Fruit fly (Drosophila melanogaster) whole organism, prepupa: ENCODE measurements around the gene CG12984.

Experiments used
- Blimp-1 ChIP-seq: fragments of 200-800 bp; sonication (Bioruptor generic); optimal IDR thresholded peaks from 3 replicates; lab custom pipeline; 2017; ENCODE audit warnings: missing biosample characterization, missing genetic modification characterization, mild to moderate bottlenecking, moderate library complexity, missing genetic modification reagents
- CG10631 ChIP-seq: fragments of 200-800 bp; sonication (Bioruptor generic); optimal IDR thresholded peaks from 2 replicates; lab custom pipeline; 2016; ENCODE audit warnings: missing biosample characterization, missing genetic modification characterization
- CG11294 ChIP-seq: fragments of 200-800 bp; sonication (Bioruptor generic); IDR thresholded peaks from 2 replicates; pipeline ENCODE4 v1.3.6; 2022; ENCODE audit warnings: missing biosample characterization, missing genetic modification characterization
- CG11762 ChIP-seq: fragments of 200-800 bp; sonication (Bioruptor generic); optimal IDR thresholded peaks from 3 replicates; lab custom pipeline; 2016; ENCODE audit warnings: missing biosample characterization, missing genetic modification characterization; ENCODE audit not compliant: insufficient read depth
- CG11902 ChIP-seq: fragments of 200-800 bp; sonication (Bioruptor generic); optimal IDR thresholded peaks from 3 replicates; lab custom pipeline; 2016; ENCODE audit warnings: missing biosample characterization, missing genetic modification characterization
- CG15336 ChIP-seq: fragments of 200-800 bp; sonication (Bioruptor generic); IDR thresholded peaks from 2 replicates; pipeline ENCODE4 v1.3.6; 2022; ENCODE audit warnings: missing biosample characterization, missing genetic modification characterization
- CG31627 ChIP-seq: fragments of 200-800 bp; sonication (Bioruptor generic); optimal IDR thresholded peaks from 3 replicates; lab custom pipeline; 2016; ENCODE audit warnings: missing biosample characterization, missing genetic modification characterization
- CG34406 ChIP-seq: fragments of 200-800 bp; sonication (Bioruptor generic); optimal IDR thresholded peaks from 3 replicates; lab custom pipeline; 2016; ENCODE audit warnings: missing biosample characterization, missing genetic modification characterization
- CG4318 ChIP-seq: fragments of 200-800 bp; sonication (Bioruptor generic); optimal IDR thresholded peaks from 3 replicates; lab custom pipeline; 2017; ENCODE audit warnings: missing biosample characterization, mild to moderate bottlenecking, missing genetic modification characterization
- CG6163 ChIP-seq: fragments of 200-800 bp; sonication (Bioruptor generic); IDR thresholded peaks from 3 replicates; pipeline ENCODE4 v1.3.6; 2022; ENCODE audit warnings: missing biosample characterization, missing genetic modification characterization
- CG6276 ChIP-seq: fragments of 200-800 bp; sonication (Bioruptor generic); optimal IDR thresholded peaks from 2 replicates; lab custom pipeline; 2017; ENCODE audit warnings: missing biosample characterization, mild to moderate bottlenecking, missing genetic modification characterization
- CG6792 ChIP-seq: fragments of 200-800 bp; sonication (Bioruptor generic); optimal IDR thresholded peaks from 3 replicates; lab custom pipeline; 2016; ENCODE audit warnings: missing biosample characterization, missing genetic modification characterization
- CG6808 ChIP-seq: fragments of 200-800 bp; sonication (Bioruptor generic); optimal IDR thresholded peaks from 3 replicates; lab custom pipeline; 2017; ENCODE audit warnings: missing biosample characterization, missing genetic modification characterization, mild to moderate bottlenecking, moderate library complexity, missing genetic modification reagents
- CG6854 ChIP-seq: fragments of 200-800 bp; sonication (Bioruptor generic); optimal IDR thresholded peaks from 2 replicates; lab custom pipeline; 2017; ENCODE audit warnings: missing biosample characterization, mild to moderate bottlenecking, missing genetic modification characterization
- CG8119 ChIP-seq: fragments of 200-800 bp; sonication (Bioruptor generic); IDR thresholded peaks from 3 replicates; pipeline ENCODE4 v1.3.6; 2022; ENCODE audit warnings: missing biosample characterization, missing genetic modification characterization
- CG8632 ChIP-seq: fragments of 200-800 bp; sonication (Bioruptor generic); optimal IDR thresholded peaks from 3 replicates; lab custom pipeline; 2016; ENCODE audit warnings: missing biosample characterization, missing genetic modification characterization
- CG9139 ChIP-seq: fragments of 200-800 bp; sonication (Bioruptor generic); optimal IDR thresholded peaks from 3 replicates; lab custom pipeline; 2017; ENCODE audit warnings: missing biosample characterization, mild to moderate bottlenecking, missing genetic modification characterization
- Eip78C ChIP-seq: fragments of 200-800 bp; sonication (Bioruptor generic); peaks from one replicate; lab custom pipeline; 2016; ENCODE audit warnings: missing biosample characterization, missing genetic modification characterization
- Eip93F ChIP-seq: fragments of 200-800 bp; sonication (Bioruptor generic); optimal IDR thresholded peaks from 2 replicates; lab custom pipeline; 2016; ENCODE audit warnings: missing biosample characterization, mild to moderate bottlenecking, missing genetic modification characterization
- Ets21C ChIP-seq: fragments of 200-800 bp; sonication (Bioruptor generic); optimal IDR thresholded peaks from 3 replicates; lab custom pipeline; 2016; ENCODE audit warnings: missing biosample characterization, missing genetic modification characterization
- Ets96B ChIP-seq: fragments of 200-800 bp; optimal IDR thresholded peaks from 2 replicates; lab custom pipeline; 2019; ENCODE audit warnings: missing biosample characterization, mild to moderate bottlenecking, missing genetic modification characterization, moderate library complexity
- Gug ChIP-seq: fragments of 200-800 bp; sonication (Bioruptor generic); IDR thresholded peaks from 2 replicates; pipeline ENCODE4 v1.3.6; 2022; ENCODE audit warnings: missing biosample characterization, missing genetic modification characterization
- Hr39 ChIP-seq: fragments of 200-800 bp; sonication (Bioruptor generic); optimal IDR thresholded peaks from 2 replicates; lab custom pipeline; 2016; ENCODE audit warnings: missing biosample characterization, missing genetic modification characterization
- Hr4 ChIP-seq: fragments of 200-800 bp; sonication (Bioruptor generic); optimal IDR thresholded peaks from 3 replicates; lab custom pipeline; 2016; ENCODE audit warnings: missing biosample characterization, missing genetic modification characterization
- Lpt ChIP-seq: fragments of 200-800 bp; sonication (Bioruptor generic); optimal IDR thresholded peaks from 3 replicates; lab custom pipeline; 2016; ENCODE audit warnings: missing biosample characterization, missing genetic modification characterization
- Met ChIP-seq: fragments of 200-800 bp; sonication (Bioruptor generic); optimal IDR thresholded peaks from 3 replicates; lab custom pipeline; 2016; ENCODE audit warnings: missing biosample characterization, missing genetic modification characterization
- Sox102F ChIP-seq: fragments of 200-800 bp; sonication (Bioruptor generic); optimal IDR thresholded peaks from 2 replicates; lab custom pipeline; 2016; ENCODE audit warnings: missing biosample characterization, mild to moderate bottlenecking, missing genetic modification characterization
- Sox14 ChIP-seq: fragments of 200-800 bp; sonication (Bioruptor generic); optimal IDR thresholded peaks from 3 replicates; lab custom pipeline; 2016; ENCODE audit warnings: missing biosample characterization, missing genetic modification characterization
- Sox15 ChIP-seq: fragments of 200-800 bp; sonication (Bioruptor generic); optimal IDR thresholded peaks from 3 replicates; lab custom pipeline; 2016; ENCODE audit warnings: missing biosample characterization, missing genetic modification characterization
- acj6 ChIP-seq: fragments of 200-800 bp; sonication (Bioruptor generic); optimal IDR thresholded peaks from 3 replicates; lab custom pipeline; 2016; ENCODE audit warnings: missing biosample characterization, missing genetic modification characterization
- eg ChIP-seq: fragments of 200-800 bp; sonication (Bioruptor generic); IDR thresholded peaks from 3 replicates; pipeline ENCODE4 v1.3.6; 2022; ENCODE audit warnings: missing biosample characterization, missing genetic modification characterization
- esn ChIP-seq: fragments of 200-800 bp; sonication (Bioruptor generic); optimal IDR thresholded peaks from 2 replicates; lab custom pipeline; 2016; ENCODE audit warnings: missing biosample characterization, mild to moderate bottlenecking, missing genetic modification characterization, moderate library complexity
- fkh ChIP-seq: fragments of 200-800 bp; sonication (Bioruptor generic); optimal IDR thresholded peaks from 3 replicates; lab custom pipeline; 2017; ENCODE audit warnings: missing biosample characterization, mild to moderate bottlenecking, missing genetic modification characterization, moderate library complexity
- lz ChIP-seq: fragments of 200-800 bp; sonication (Bioruptor generic); optimal IDR thresholded peaks from 3 replicates; lab custom pipeline; 2016; ENCODE audit warnings: missing biosample characterization, missing genetic modification characterization
- net ChIP-seq: fragments of 200-800 bp; sonication (Bioruptor generic); optimal IDR thresholded peaks from 3 replicates; lab custom pipeline; 2016; ENCODE audit warnings: missing biosample characterization, missing genetic modification characterization
- pdm3 ChIP-seq: fragments of 200-800 bp; sonication (Bioruptor generic); optimal IDR thresholded peaks from 3 replicates; lab custom pipeline; 2016; ENCODE audit warnings: missing biosample characterization, missing genetic modification characterization
- salr ChIP-seq, 2 experiments: fragments of 200-800 bp; sonication (Bioruptor generic); optimal IDR thresholded peaks; 3 replicates each; lab custom pipeline; 2016 to 2018; ENCODE audit warnings: missing biosample characterization in 2 of 2, missing genetic modification characterization in 2 of 2, mild to moderate bottlenecking in 1 of 2
- spab ChIP-seq: fragments of 200-800 bp; sonication (Bioruptor generic); optimal IDR thresholded peaks from 2 replicates; lab custom pipeline; 2017; ENCODE audit warnings: missing biosample characterization, mild to moderate bottlenecking, missing genetic modification characterization, missing genetic modification reagents
- ss ChIP-seq, 2 experiments: fragments of 200-800 bp; sonication (Bioruptor generic); optimal IDR thresholded peaks; 2 replicates in 1 of 2; 3 replicates in 1 of 2; lab custom pipeline; 2017 to 2018; ENCODE audit warnings: mild to moderate bottlenecking in 2 of 2, missing biosample characterization in 2 of 2, missing genetic modification characterization in 2 of 2, moderate library complexity in 1 of 2
- topi ChIP-seq: fragments of 200-800 bp; sonication (Bioruptor generic); optimal IDR thresholded peaks from 3 replicates; lab custom pipeline; 2016; ENCODE audit warnings: missing biosample characterization, missing genetic modification characterization

Gene CG12984

DNA sequence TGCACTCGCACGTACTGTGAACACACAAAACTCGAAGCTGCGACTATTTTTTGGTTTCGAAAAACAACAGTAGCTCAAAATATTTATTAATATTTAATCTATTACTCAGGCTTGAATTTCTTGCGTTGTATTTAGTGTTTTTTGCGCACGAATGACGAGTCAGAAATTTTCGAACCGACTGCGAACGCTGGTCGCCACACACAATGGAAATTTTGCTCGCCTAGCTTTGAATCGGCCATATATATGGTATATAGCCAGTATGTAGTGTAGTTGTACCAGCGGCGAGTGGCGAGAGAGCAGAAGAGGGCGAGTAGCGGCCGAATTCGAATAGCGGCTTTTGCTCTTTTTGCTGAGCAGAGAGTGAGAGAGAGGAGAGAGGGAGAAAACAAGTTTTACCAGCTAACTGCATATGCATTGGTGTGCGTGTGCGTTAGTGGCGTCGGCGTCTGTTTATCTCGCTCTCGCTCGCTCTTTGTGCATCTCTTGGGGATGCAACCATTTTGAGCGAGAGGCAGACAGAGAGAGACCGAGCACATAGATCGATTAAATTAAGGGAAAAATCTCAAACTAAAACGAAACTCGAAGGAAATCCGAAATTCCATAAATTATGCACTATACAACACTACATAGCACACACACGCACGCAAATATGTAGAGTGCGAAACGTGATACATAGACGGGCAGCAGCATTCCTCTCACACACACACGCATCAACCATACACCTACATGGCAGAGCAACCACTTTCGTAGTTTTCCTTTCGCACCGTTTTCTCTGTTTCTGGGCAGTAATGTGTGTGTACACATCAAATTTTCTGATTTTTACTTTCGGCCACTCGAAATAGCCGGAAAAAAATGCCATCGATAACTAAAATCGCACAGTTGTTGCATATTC, 34.8 kb downstream of the CG12984 start (continued):
- TF ChIP-seq CG9139 (GFP tag; lab: Kevin White, UChicago) = peak; percentile 13
- peak; percentile 25 for TF ChIP-seq Met
- no peak for TF ChIP-seq CG8119 (GFP tag; lab: Robert Waterston, UW)
- peak; percentile 23 to 38 for TF ChIP-seq salr (GFP tag; optimal IDR thresholded peaks at IDR 0.05; lab: Kevin White, UChicago)
- no peak for TF ChIP-seq CG6276 (GFP tag; lab: Kevin White, UChicago)
- TF ChIP-seq esn (GFP tag; lab: Kevin White, UChicago) = no peak
- peak; percentile 52 for TF ChIP-seq CG15336 (GFP tag; lab: Robert Waterston, UW)
- TF ChIP-seq eg (GFP tag; lab: Robert Waterston, UW) = peak; percentile 60
- TF ChIP-seq CG6163 = peak; percentile 79
- no peak for TF ChIP-seq Hr39 (GFP tag; lab: Kevin White, UChicago)
- TF ChIP-seq lz (GFP tag; lab: Kevin White, UChicago) = no peak
- TF ChIP-seq spab = no peak
- TF ChIP-seq CG6792 (GFP tag; lab: Kevin White, UChicago) = peak; percentile 6
- TF ChIP-seq CG11902 (GFP tag; lab: Kevin White, UChicago) = no peak
- TF ChIP-seq Eip93F (GFP tag; lab: Kevin White, UChicago) = no peak
- peak; percentile 17 to 33 for TF ChIP-seq ss (GFP tag; optimal IDR thresholded peaks at IDR 0.05; lab: Kevin White, UChicago)
- TF ChIP-seq Sox14 = peak; percentile 29
- no peak for TF ChIP-seq Gug
- TF ChIP-seq Sox102F (GFP tag; lab: Kevin White, UChicago) = no peak
- TF ChIP-seq Sox15 (GFP tag; lab: Kevin White, UChicago) = no peak
- no peak for TF ChIP-seq CG34406 (GFP tag; lab: Kevin White, UChicago)
- TF ChIP-seq Ets21C = no peak
- no peak for TF ChIP-seq topi (GFP tag; lab: Kevin White, UChicago)
- no peak for TF ChIP-seq CG31627
- TF ChIP-seq Ets96B (tag; lab: Kevin White, UChicago) = peak; percentile 15
- peak; percentile 25 for TF ChIP-seq CG6808 (GFP tag; lab: Kevin White, UChicago)
- no peak for TF ChIP-seq CG11762
- no peak for TF ChIP-seq CG10631 (GFP tag; lab: Kevin White, UChicago)
- TF ChIP-seq acj6 (GFP tag; lab: Kevin White, UChicago) = no peak
- no peak for TF ChIP-seq Blimp-1 (GFP tag; lab: Kevin White, UChicago)
- TF ChIP-seq Lpt (GFP tag; lab: Kevin White, UChicago) = peak; percentile 25
- no peak for TF ChIP-seq net (GFP tag; lab: Kevin White, UChicago)
- no peak for TF ChIP-seq CG8632
- TF ChIP-seq CG11294 = no peak; the same call in 1 of the 2 replicates
- no peak for TF ChIP-seq CG4318
- TF ChIP-seq CG6854 (GFP tag; lab: Kevin White, UChicago) = peak; percentile 27

- TF ChIP-seq Eip78C (GFP tag; lab: Kevin White, UChicago) (peak; percentile 76), fkh (peak; percentile 15), CG8632 (no peak), Hr4 (GFP tag; lab: Kevin White, UChicago) (no peak), pdm3 (GFP tag; lab: Kevin White, UChicago) (no peak)
These were observed 35.5 kb downstream of the CG12984 start, which contains the start of gene skd for dm6 chr3L:21026917-21027517. skd (minus strand) TSS chr3L:21027434.
